Fruit fly (Drosophila melanogaster) whole organism, adult: Measurements from ENCODE around the gene CG17855.
A peak's percentile ranks its signal among the peaks of the same experiment; 100 is the strongest.

Experiments used
- CG11617 ChIP-seq: fragments of 200-800 bp; sonication (Bioruptor generic); optimal IDR thresholded peaks from 2 replicates; lab custom pipeline; 2017; ENCODE audit warnings: mild to moderate bottlenecking, missing biosample characterization, missing genetic modification reagents, missing genetic modification characterization
- CG12768 ChIP-seq: fragments of 200-800 bp; sonication (Bioruptor generic); optimal IDR thresholded peaks from 2 replicates; lab custom pipeline; 2017; ENCODE audit warnings: missing biosample characterization, missing genetic modification characterization, mild to moderate bottlenecking, moderate library complexity, missing genetic modification reagents
- CG14711 ChIP-seq: fragments of 200-800 bp; sonication (Bioruptor generic); optimal IDR thresholded peaks from 2 replicates; lab custom pipeline; 2018; ENCODE audit warnings: missing biosample characterization, mild to moderate bottlenecking, missing genetic modification characterization, moderate library complexity
- CG1620 ChIP-seq: fragments of 200-800 bp; sonication (Bioruptor generic); optimal IDR thresholded peaks from 2 replicates; lab custom pipeline; 2016; ENCODE audit warnings: missing biosample characterization, missing genetic modification characterization
- CG33017 ChIP-seq: fragments of 200-800 bp; sonication (Bioruptor generic); optimal IDR thresholded peaks from 2 replicates; lab custom pipeline; 2018; ENCODE audit warnings: missing biosample characterization, mild to moderate bottlenecking, missing genetic modification characterization, moderate library complexity
- CG5204 ChIP-seq: fragments of 200-800 bp; sonication (Bioruptor generic); optimal IDR thresholded peaks from 2 replicates; lab custom pipeline; 2016; ENCODE audit warnings: missing biosample characterization, missing genetic modification characterization
- CG7045 ChIP-seq: fragments of 200-800 bp; sonication (Bioruptor generic); optimal IDR thresholded peaks from 2 replicates; lab custom pipeline; 2017; ENCODE audit warnings: missing biosample characterization, mild to moderate bottlenecking, missing genetic modification characterization
- CG7101 ChIP-seq: fragments of 200-800 bp; sonication (Bioruptor generic); optimal IDR thresholded peaks from 2 replicates; lab custom pipeline; 2018; ENCODE audit warnings: missing biosample characterization, mild to moderate bottlenecking, missing genetic modification characterization, moderate library complexity
- Clk ChIP-seq: fragments of 200-800 bp; sonication (Bioruptor generic); optimal IDR thresholded peaks from 2 replicates; lab custom pipeline; 2017; ENCODE audit warnings: missing biosample characterization, missing genetic modification characterization
- Crg-1 ChIP-seq: fragments of 200-800 bp; sonication (Bioruptor generic); optimal IDR thresholded peaks from 2 replicates; lab custom pipeline; 2016; ENCODE audit warnings: missing biosample characterization, missing genetic modification characterization
- Hr96 ChIP-seq: fragments of 200-800 bp; sonication (Bioruptor generic); optimal IDR thresholded peaks from 2 replicates; lab custom pipeline; 2016; ENCODE audit warnings: missing biosample characterization, missing genetic modification characterization
- Mnt ChIP-seq: fragments of 200-800 bp; sonication (Bioruptor generic); optimal IDR thresholded peaks from 2 replicates; lab custom pipeline; 2016; ENCODE audit warnings: missing biosample characterization, mild to moderate bottlenecking, missing genetic modification characterization
- bab1 ChIP-seq: fragments of 200-800 bp; sonication (Bioruptor generic); optimal IDR thresholded peaks from 3 replicates; lab custom pipeline; 2019; ENCODE audit warnings: missing biosample characterization, mild to moderate bottlenecking, missing genetic modification characterization, moderate library complexity
- cic ChIP-seq: fragments of 200-800 bp; sonication (Bioruptor generic); optimal IDR thresholded peaks from 2 replicates; lab custom pipeline; 2017; ENCODE audit warnings: missing biosample characterization, mild to moderate bottlenecking, missing genetic modification characterization, moderate library complexity
- cnc ChIP-seq, 2 experiments: fragments of >200 bp; optimal IDR thresholded peaks; 2 replicates each; lab custom pipeline; 2017
- kay ChIP-seq: fragments of 200-800 bp; sonication (Bioruptor generic); peaks from one replicate; lab custom pipeline; 2016; ENCODE audit warnings: missing biosample characterization, missing genetic modification characterization, borderline replicate concordance
- ovo ChIP-seq: fragments of 200-800 bp; sonication (Bioruptor generic); optimal IDR thresholded peaks from 2 replicates; lab custom pipeline; 2016; ENCODE audit warnings: missing biosample characterization, missing genetic modification characterization
- pad ChIP-seq: fragments of 200-800 bp; sonication (Bioruptor generic); optimal IDR thresholded peaks from 3 replicates; lab custom pipeline; 2017; ENCODE audit warnings: missing biosample characterization, missing genetic modification characterization, mild to moderate bottlenecking, moderate library complexity, missing genetic modification reagents
- tj ChIP-seq: fragments of 200-800 bp; sonication (Bioruptor generic); optimal IDR thresholded peaks from 3 replicates; lab custom pipeline; 2017; ENCODE audit warnings: missing biosample characterization, mild to moderate bottlenecking, missing genetic modification characterization, moderate library complexity
- toe ChIP-seq: fragments of 200-800 bp; sonication (Bioruptor generic); optimal IDR thresholded peaks from 2 replicates; lab custom pipeline; 2016; ENCODE audit warnings: missing biosample characterization, missing genetic modification characterization

The CG17855 gene

dm6 chr2L:9570673-9571193 is 30.4 kb downstream of the CG17855 start:
- TF ChIP-seq kay (GFP tag; lab: Kevin White, UChicago): peak; percentile 90
- TF ChIP-seq CG14711: peak; percentile 41
- TF ChIP-seq CG11617 (GFP tag; lab: Kevin White, UChicago): peak; percentile 8
- TF ChIP-seq Mnt (GFP tag; lab: Kevin White, UChicago): no peak
- TF ChIP-seq ovo (GFP tag; lab: Kevin White, UChicago): peak; percentile 3
- TF ChIP-seq toe (GFP tag; lab: Kevin White, UChicago): no peak
- TF ChIP-seq Crg-1 (GFP tag; lab: Kevin White, UChicago): peak; percentile 64
- TF ChIP-seq cnc (optimal IDR thresholded peaks at IDR 0.05; lab: Kevin White, UChicago): no peak
- no peak for TF ChIP-seq CG5204 (GFP tag; lab: Kevin White, UChicago)
- no peak for TF ChIP-seq Hr96 (GFP tag; lab: Kevin White, UChicago)
- TF ChIP-seq Clk (GFP tag; lab: Kevin White, UChicago): peak; percentile 27
- peak; percentile 85 for TF ChIP-seq tj
- peak; percentile 89 for TF ChIP-seq bab1 (GFP tag; lab: Kevin White, UChicago)
- no peak for TF ChIP-seq pad (GFP tag; lab: Kevin White, UChicago)
- no peak for TF ChIP-seq CG33017 (tag; lab: Kevin White, UChicago)
- TF ChIP-seq CG12768 (GFP tag; lab: Kevin White, UChicago): no peak
- peak; percentile 48 for TF ChIP-seq CG7101 (tag; lab: Kevin White, UChicago)
- TF ChIP-seq cic: no peak
- no peak for TF ChIP-seq CG1620 (GFP tag; lab: Kevin White, UChicago)
- peak; percentile 29 for TF ChIP-seq CG7045

DNA sequence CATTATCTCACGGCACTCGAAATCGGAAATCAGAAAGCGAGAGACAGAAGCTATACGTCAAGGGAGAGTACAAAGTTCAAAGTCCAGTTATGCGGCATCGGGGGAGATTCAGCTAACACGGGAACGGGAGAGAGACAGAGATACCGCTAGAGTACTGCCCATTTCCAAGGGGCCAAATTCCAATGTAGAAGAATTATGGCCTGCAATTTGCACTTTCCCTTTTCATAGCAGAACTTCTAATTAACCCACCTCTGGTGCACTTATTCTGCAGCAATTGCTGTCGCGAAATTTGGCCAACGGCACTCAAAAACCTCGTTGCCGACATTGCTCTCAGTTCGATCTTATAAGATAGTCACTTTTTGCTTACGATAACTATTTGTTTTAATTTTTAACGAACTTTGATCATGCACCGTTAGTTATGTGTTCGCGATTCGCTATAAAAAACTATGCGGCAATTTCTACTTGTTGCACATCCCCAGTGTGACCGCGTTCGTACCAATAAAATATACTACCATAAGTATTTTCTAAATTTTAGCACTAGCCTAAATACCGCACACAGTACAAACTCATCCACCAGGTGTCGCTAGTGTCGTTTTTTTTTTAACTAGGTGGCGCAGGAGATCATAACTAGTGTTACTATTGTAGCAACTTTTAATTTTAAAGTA is 36.1 kb downstream of the CG17855 start, which contains the start of gene Mtpalpha:
TSS of gene Mtpalpha (minus strand) at position 501 of the 665 bp plus-strand sequence.
- peak; percentile 7 for TF ChIP-seq CG7101 (tag; lab: Kevin White, UChicago)
- peak; percentile 28 for TF ChIP-seq Mnt (GFP tag; lab: Kevin White, UChicago)
- peak; percentile 79 for TF ChIP-seq kay (GFP tag; lab: Kevin White, UChicago)
- no peak for TF ChIP-seq cnc (optimal IDR thresholded peaks at IDR 0.05; lab: Kevin White, UChicago)
- TF ChIP-seq bab1 (GFP tag; lab: Kevin White, UChicago): peak; percentile 85
- peak; percentile 87 for TF ChIP-seq Hr96 (GFP tag; lab: Kevin White, UChicago)
- peak; percentile 48 for TF ChIP-seq ovo (GFP tag; lab: Kevin White, UChicago)
- TF ChIP-seq CG5204 (GFP tag; lab: Kevin White, UChicago): peak; percentile 72
- peak; percentile 85 for TF ChIP-seq toe (GFP tag; lab: Kevin White, UChicago)
- TF ChIP-seq CG11617 (GFP tag; lab: Kevin White, UChicago): peak; percentile 84
- peak; percentile 57 for TF ChIP-seq Clk (GFP tag; lab: Kevin White, UChicago)
- TF ChIP-seq cic: peak; percentile 36
- peak; percentile 57 for TF ChIP-seq Crg-1 (GFP tag; lab: Kevin White, UChicago)
- peak; percentile 15 for TF ChIP-seq pad (GFP tag; lab: Kevin White, UChicago)
- peak; percentile 35 for TF ChIP-seq CG1620 (GFP tag; lab: Kevin White, UChicago)
- TF ChIP-seq tj: peak; percentile 77
- TF ChIP-seq CG7045: peak; percentile 75
- no peak for TF ChIP-seq CG14711
- TF ChIP-seq CG33017 (tag; lab: Kevin White, UChicago): peak; percentile 37
- peak; percentile 98 for TF ChIP-seq CG12768 (GFP tag; lab: Kevin White, UChicago)

DNA sequence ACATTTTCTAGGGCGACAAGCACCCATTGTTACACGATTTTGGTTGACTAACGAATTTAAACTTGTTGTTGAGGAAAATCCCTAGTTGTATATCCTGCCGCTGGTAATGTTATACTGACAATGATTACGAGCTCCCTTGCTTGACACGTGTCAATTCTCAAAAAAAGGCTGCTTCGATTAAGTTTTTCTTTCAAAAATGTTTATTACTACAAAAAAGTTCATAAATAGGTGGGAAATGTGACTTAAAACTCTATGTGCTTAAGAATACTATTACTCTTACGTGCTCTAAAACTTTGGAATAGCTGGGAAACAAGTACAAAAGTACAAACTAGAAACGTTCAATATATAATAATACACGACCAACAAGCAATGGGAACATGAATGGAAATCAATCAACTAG is 39.2 kb downstream of the CG17855 start, which contains the start of gene CG31709:
TSS of gene CG31709 (minus strand) at position 101 of the 400 bp plus-strand sequence.
- no peak for TF ChIP-seq Mnt (GFP tag; lab: Kevin White, UChicago)
- TF ChIP-seq pad (GFP tag; lab: Kevin White, UChicago): no peak

- TF ChIP-seq CG7045 (no peak), bab1 (GFP tag; lab: Kevin White, UChicago) (no peak), CG12768 (GFP tag; lab: Kevin White, UChicago) (no peak), CG11617 (GFP tag; lab: Kevin White, UChicago) (no peak), cic (no peak), CG1620 (GFP tag; lab: Kevin White, UChicago) (no peak)
Observed at dm6 chr2L:9581582-9581981, 41.3 kb downstream of the CG17855 start, which contains the start of gene gcm. Gene gcm (minus strand): TSS chr2L:9581745.

dm6 chr2L:9584098-9584703 is 43.9 kb downstream of the CG17855 start:
- TF ChIP-seq bab1 (GFP tag; lab: Kevin White, UChicago) (no peak), ovo (GFP tag; lab: Kevin White, UChicago) (no peak), CG14711 (no peak), CG5204 (GFP tag; lab: Kevin White, UChicago) (no peak), CG12768 (GFP tag; lab: Kevin White, UChicago) (no peak)

DNA sequence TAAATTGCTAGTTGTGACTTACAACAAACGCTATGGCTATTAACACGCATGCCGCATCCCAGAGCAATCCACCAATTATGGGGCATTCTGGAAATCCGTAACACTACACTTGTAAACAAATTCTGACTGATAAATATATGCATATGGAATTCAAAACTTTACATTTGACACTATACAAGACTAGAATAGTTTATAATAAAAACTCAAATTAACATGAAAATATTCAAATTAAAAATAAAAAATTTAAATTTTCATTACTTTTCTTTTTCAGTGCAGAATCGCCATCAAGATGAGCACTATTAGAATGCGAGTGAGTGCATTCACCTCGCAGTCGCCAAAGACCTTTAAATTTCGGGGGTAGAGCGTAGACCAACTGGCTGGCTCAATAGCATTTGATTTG is 45.6 kb downstream of the CG17855 start:
- TF ChIP-seq CG7045 (no peak), CG33017 (tag; lab: Kevin White, UChicago) (no peak), CG11617 (GFP tag; lab: Kevin White, UChicago) (no peak), bab1 (GFP tag; lab: Kevin White, UChicago) (no peak), CG12768 (GFP tag; lab: Kevin White, UChicago) (no peak), Hr96 (GFP tag; lab: Kevin White, UChicago) (no peak), CG5204 (GFP tag; lab: Kevin White, UChicago) (no peak), tj (no peak), CG7101 (tag; lab: Kevin White, UChicago) (no peak), ovo (GFP tag; lab: Kevin White, UChicago) (no peak), CG1620 (GFP tag; lab: Kevin White, UChicago) (no peak), CG14711 (no peak), cic (no peak), toe (GFP tag; lab: Kevin White, UChicago) (no peak)
